Fruit fly (Drosophila melanogaster) whole organism, wandering third instar larva: ENCODE data around the gene betaggt-I.

Experiments
- Dfd ChIP-seq: fragments of >200 bp; optimal IDR thresholded peaks from 2 replicates; lab custom pipeline; 2017; ENCODE audit warnings: missing biosample characterization, missing genetic modification characterization
- N ChIP-seq: fragments of >200 bp; optimal IDR thresholded peaks from 2 replicates; lab custom pipeline; 2018; ENCODE audit warnings: missing biosample characterization, missing external identifiers, missing genetic modification characterization
- Vsx2 ChIP-seq: fragments of 200-300, 225-300 bp; sonication (Bioruptor generic); optimal IDR thresholded peaks from 2 replicates; lab custom pipeline; 2018; ENCODE audit warnings: missing biosample characterization, missing genetic modification characterization; ENCODE audit not compliant: partially characterized antibody
- dmrt93B ChIP-seq: fragments of 200-800 bp; sonication (Bioruptor generic); optimal IDR thresholded peaks from 2 replicates; lab custom pipeline; 2018; ENCODE audit warnings: missing biosample characterization, mild to moderate bottlenecking, missing genetic modification characterization
- h ChIP-seq: fragments of 200-800 bp; sonication (Bioruptor generic); optimal IDR thresholded peaks from 3 replicates; lab custom pipeline; 2016; ENCODE audit warnings: missing biosample characterization, mild to moderate bottlenecking, missing genetic modification characterization
- pan ChIP-seq: fragments of >200 bp; optimal IDR thresholded peaks from 2 replicates; lab custom pipeline; 2017

- TF ChIP-seq h (GFP tag; lab: Kevin White, UChicago) (no peak), N (GFP tag; lab: Kevin White, UChicago) (no peak), pan (lab: Kevin White, UChicago) (no peak), dmrt93B (no peak), Dfd (GFP tag; lab: Kevin White, UChicago) (no peak), Vsx2 (GFP tag; lab: Kevin White, UChicago) (no peak)
These were observed 36.8 kb downstream of the betaggt-I start for dm6 chr2L:4982098-4982646.
